Fruit fly (Drosophila melanogaster): Measurements from ENCODE around the gene Agpat2.

DNA sequence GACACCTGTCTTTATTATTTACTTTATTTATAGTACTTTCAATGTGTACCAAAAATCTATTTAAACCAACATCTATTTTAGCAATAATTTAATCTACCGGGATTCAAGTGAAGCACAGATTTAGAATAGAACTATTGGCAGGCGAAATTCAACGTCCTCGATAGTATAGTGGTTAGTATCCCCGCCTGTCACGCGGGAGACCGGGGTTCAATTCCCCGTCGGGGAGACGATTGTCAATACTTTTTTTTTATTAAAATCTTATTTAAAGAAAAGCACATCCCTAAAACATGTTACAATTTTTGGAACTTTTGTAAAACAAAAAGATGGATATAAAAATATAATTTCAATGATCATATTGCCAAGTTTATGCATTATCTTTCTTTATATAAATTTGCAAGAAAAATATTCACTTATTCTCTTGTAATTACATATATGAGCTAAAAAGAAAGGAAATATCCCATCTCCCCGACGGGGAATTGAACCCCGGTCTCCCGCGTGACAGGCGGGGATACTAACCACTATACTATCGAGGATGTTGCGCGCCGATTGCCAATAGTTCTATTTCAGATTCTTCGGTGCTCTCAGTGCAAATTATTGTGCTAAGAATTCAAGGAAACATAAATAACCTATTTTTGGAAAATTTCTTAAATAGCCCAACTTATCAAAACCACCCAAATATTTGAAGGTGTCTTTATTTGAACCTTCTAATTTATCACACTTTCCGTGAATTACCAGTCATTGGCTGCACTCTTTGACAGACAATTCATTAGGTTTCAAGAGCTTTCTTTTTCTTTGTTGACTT is 18.0 kb upstream of the Agpat2 start, which contains the start of gene CG43796:
- TF ChIP-seq psq (optimal IDR thresholded peaks at IDR 0.05) (no peak), ttk (optimal IDR thresholded peaks at IDR 0.05) (no peak), Myc (optimal IDR thresholded peaks at IDR 0.05) (no peak), insv (optimal IDR thresholded peaks at IDR 0.05) (no peak), h (optimal IDR thresholded peaks at IDR 0.05) (no peak)

Data from Kc167 (cell line).